Fruit fly (Drosophila melanogaster): ENCODE measurements around the gene CG33764.

CG33764 gene

dm6 chr3L:4252121-4252861 lies 15.0 kb downstream of the CG33764 start (continued):
- TF ChIP-seq CG32772 (GFP tag; IDR thresholded peaks at IDR 0.05) (no peak), Dfd (GFP tag; optimal IDR thresholded peaks at IDR 0.05) (no peak), Gug (GFP tag; IDR thresholded peaks at IDR 0.05) (no peak), CG1792 (GFP tag; optimal IDR thresholded peaks at IDR 0.05) (no peak), CG15011 (GFP tag; optimal IDR thresholded peaks at IDR 0.05) (no peak), CG9817 (tag; optimal IDR thresholded peaks at IDR 0.05) (no peak), CG15479 (GFP tag; optimal IDR thresholded peaks at IDR 0.05) (peak; percentile 35), Hr51 (GFP tag; optimal IDR thresholded peaks at IDR 0.05) (no peak), CG8388 (GFP tag; optimal IDR thresholded peaks at IDR 0.05) (no peak), shn (GFP tag; optimal IDR thresholded peaks at IDR 0.05) (no peak), CG10543 (GFP tag; optimal IDR thresholded peaks at IDR 0.05) (no peak), Nf-YA (GFP tag; IDR thresholded peaks at IDR 0.05) (no peak), CG2199 (GFP tag; IDR thresholded peaks at IDR 0.05) (0 out of 3 replicates have a peak, but pooled peaks have one; percentile 16), MTF-1 (GFP tag; optimal IDR thresholded peaks at IDR 0.05; ENCODE audit: borderline replicate concordance) (no peak), CG9609 (GFP tag; optimal IDR thresholded peaks at IDR 0.05) (no peak), CG4360 (GFP tag; IDR thresholded peaks at IDR 0.05) (peak; percentile 99), tio (GFP tag; optimal IDR thresholded peaks at IDR 0.05) (no peak), Nf-YB (GFP tag; optimal IDR thresholded peaks at IDR 0.05) (no peak), Doc2 (GFP tag; IDR thresholded peaks at IDR 0.05) (no peak), Lpt (GFP tag; optimal IDR thresholded peaks at IDR 0.05) (no peak), sisA (GFP tag; IDR thresholded peaks at IDR 0.05) (no peak), Optix (GFP tag; IDR thresholded peaks at IDR 0.05) (no peak), D (optimal IDR thresholded peaks at IDR 0.05) (no peak), D (GFP tag; optimal IDR thresholded peaks at IDR 0.05) (no peak), Trl (optimal IDR thresholded peaks at IDR 0.05) (peak; percentile 42 to 62), Trl (GFP tag; optimal IDR thresholded peaks at IDR 0.05) (no peak), jigr1 (GFP tag; IDR thresholded peaks at IDR 0.05) (no peak), usp (GFP tag; optimal IDR thresholded peaks at IDR 0.05) (no peak), CG18619 (GFP tag; optimal IDR thresholded peaks at IDR 0.05) (no peak), ATbp (GFP tag; optimal IDR thresholded peaks at IDR 0.05) (no peak), CG8359 (GFP tag; optimal IDR thresholded peaks at IDR 0.05; ENCODE audit: borderline replicate concordance) (no peak), Ets65A (GFP tag) (no peak), CG3163 (GFP tag; optimal IDR thresholded peaks at IDR 0.05) (peak; percentile 81), stwl (tag; optimal IDR thresholded peaks at IDR 0.05) (no peak), CG6813 (GFP tag; optimal IDR thresholded peaks at IDR 0.05) (no peak), lola (GFP tag; optimal IDR thresholded peaks at IDR 0.05) (peak in 1 of 3 experiments; percentile 8), CG11247 (GFP tag; IDR thresholded peaks at IDR 0.05) (no peak), Spps (tag; optimal IDR thresholded peaks at IDR 0.05) (no peak), Ptx1 (GFP tag; IDR thresholded peaks at IDR 0.05) (no peak), CG14441 (GFP tag; IDR thresholded peaks at IDR 0.05) (no peak), da (GFP tag; optimal IDR thresholded peaks at IDR 0.05) (no peak), Myb (GFP tag; optimal IDR thresholded peaks at IDR 0.05) (peak; percentile 8), CG17385 (GFP tag; optimal IDR thresholded peaks at IDR 0.05) (peak; percentile 91), CG30403 (GFP tag; optimal IDR thresholded peaks at IDR 0.05) (no peak), fd3F (GFP tag; optimal IDR thresholded peaks at IDR 0.05) (no peak), CG13123 (GFP tag; optimal IDR thresholded peaks at IDR 0.05) (no peak), seq (GFP tag; IDR thresholded peaks at IDR 0.05) (no peak), HLHmδ (GFP tag; optimal IDR thresholded peaks at IDR 0.05) (no peak), sug (tag; optimal IDR thresholded peaks at IDR 0.05) (no peak), CG4854 (GFP tag; optimal IDR thresholded peaks at IDR 0.05) (no peak), CG4424 (GFP tag; optimal IDR thresholded peaks at IDR 0.05) (no peak)
